Worm (Caenorhabditis elegans) whole organism, midembryonic: ENCODE results near the gene B0001.4.

Source experiments
- T22C8.4 ChIP-seq: fragments of 200-800 bp; sonication (Bioruptor generic); IDR thresholded peaks from 2 replicates; pipeline ENCODE4 v1.3.6; 2022; ENCODE audit warnings: missing genetic modification characterization, missing compliant biosample characterization
- flt-1 ChIP-seq: fragments of 200-800 bp; sonication (Bioruptor generic); IDR thresholded peaks from 2 replicates; pipeline ENCODE4 v1.3.6; 2022; ENCODE audit warnings: missing genetic modification characterization, missing compliant biosample characterization
- ref-1 ChIP-seq: fragments of 200-800 bp; sonication (Bioruptor generic); conservative IDR thresholded peaks from 2 replicates; pipeline ENCODE4 v1.3.6; 2022; ENCODE audit warnings: missing genetic modification reagents, missing genetic modification characterization, missing compliant biosample characterization
- tab-1 ChIP-seq: fragments of 200-800 bp; sonication (Bioruptor generic); IDR thresholded peaks from 2 replicates; pipeline ENCODE4 v1.3.6; 2022; ENCODE audit warnings: missing genetic modification characterization, missing compliant biosample characterization
- ztf-29 ChIP-seq: fragments of 200-800 bp; sonication (Bioruptor generic); IDR thresholded peaks from 2 replicates; pipeline ENCODE4 v1.3.6; 2022; ENCODE audit warnings: missing genetic modification reagents, missing genetic modification characterization, missing compliant biosample characterization

DNA sequence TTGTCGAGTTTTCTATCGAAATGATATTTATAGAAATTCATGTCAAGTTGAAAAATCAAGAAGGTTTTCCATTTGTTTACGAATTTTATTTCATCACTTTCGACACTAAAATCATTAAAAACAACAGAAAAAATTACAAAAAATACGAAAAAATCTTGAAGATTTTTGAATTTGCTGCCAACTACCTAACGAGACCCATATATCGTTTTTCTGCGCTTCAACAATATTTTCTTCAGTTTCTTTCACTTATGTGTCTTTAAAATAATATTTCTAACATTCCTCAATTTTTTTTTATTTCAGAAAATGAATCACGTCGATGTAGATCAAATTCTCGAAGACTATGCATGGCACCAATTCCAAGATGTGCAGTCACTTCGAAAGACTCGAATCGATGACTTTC lies 8.8 kb downstream of the B0001.4 start, which contains the start of gene lin-24:
- TF ChIP-seq T22C8.4 (no peak), flt-1 (GFP tag; lab: Robert Waterston, UW) (no peak), ref-1 (no peak), ztf-29 (GFP tag; lab: Robert Waterston, UW) (no peak), tab-1 (GFP tag; lab: Robert Waterston, UW) (no peak)
